Fruit fly (Drosophila melanogaster) whole organism: ENCODE results near the gene CG9396.

ENCODE experiments used
- Dll ChIP-seq: fragments of >200 bp; optimal IDR thresholded peaks from 2 replicates; lab custom pipeline; 2017
- EcR ChIP-seq, 2 experiments: fragments of >200 bp; optimal IDR thresholded peaks; 2 replicates each; lab custom pipeline; 2017; ENCODE audit warnings: missing biosample characterization in 2 of 2, missing genetic modification characterization in 2 of 2, missing genetic modification reagents in 2 of 2
- pan ChIP-seq: fragments of >200 bp; optimal IDR thresholded peaks from 2 replicates; lab custom pipeline; 2017
- psq ChIP-seq: fragments of >200 bp; optimal IDR thresholded peaks from 2 replicates; lab custom pipeline; 2017
- usp ChIP-seq: fragments of >200 bp; optimal IDR thresholded peaks from 2 replicates; lab custom pipeline; 2017; ENCODE audit warnings: missing biosample characterization, missing genetic modification characterization, mixed read lengths

DNA sequence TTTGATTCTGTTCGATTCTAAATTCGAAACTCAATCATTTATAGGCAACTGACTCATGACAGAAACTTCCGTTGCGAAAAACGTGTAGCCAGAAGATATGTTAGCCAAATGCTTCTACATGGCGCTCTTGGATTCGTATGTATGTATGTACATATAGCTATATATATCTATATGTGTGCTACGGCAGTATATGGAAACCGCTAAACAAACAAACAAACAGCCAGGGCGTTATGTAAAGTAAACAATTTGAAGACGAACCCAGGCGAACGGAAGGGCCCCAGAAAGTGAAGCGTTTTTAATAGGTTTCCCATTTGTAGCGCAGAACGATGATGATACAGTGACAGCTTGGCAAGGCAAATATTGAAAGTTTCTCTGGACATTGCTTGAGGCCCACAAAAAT is 41.5 kb downstream of the CG9396 start:
- no peak for TF ChIP-seq EcR (GFP tag; optimal IDR thresholded peaks at IDR 0.05; lab: Kevin White, UChicago)
- TF ChIP-seq pan (lab: Kevin White, UChicago): no peak
- TF ChIP-seq psq (lab: Kevin White, UChicago): no peak
- no peak for TF ChIP-seq usp (GFP tag; lab: Kevin White, UChicago)
- TF ChIP-seq Dll (lab: Kevin White, UChicago): no peak
